Worm (Caenorhabditis elegans): ENCODE results near the gene crn-7.

DNA sequence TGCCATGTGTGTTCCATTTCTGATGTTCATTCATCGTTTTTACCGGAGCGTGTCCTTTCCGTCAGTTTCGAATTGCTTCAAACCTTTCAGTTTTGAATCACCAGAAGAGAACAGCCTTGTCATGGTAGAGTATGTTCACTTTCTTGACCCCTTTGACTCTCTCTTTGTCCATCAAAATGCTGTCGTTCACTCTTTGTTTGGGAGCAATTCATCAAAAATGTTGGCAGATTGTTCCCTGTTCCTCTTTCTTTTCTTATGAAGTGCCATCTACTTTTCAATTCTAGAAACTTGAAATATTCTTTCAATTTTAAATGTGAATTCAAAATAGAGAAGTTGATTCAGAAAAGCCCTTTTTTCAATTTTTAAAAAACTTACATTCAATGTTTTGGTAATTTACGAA, 13.0 kb downstream of the crn-7 start:
- TF ChIP-seq snpc-4 (tag; optimal IDR thresholded peaks at IDR 0.05), result no peak
- no peak for TF ChIP-seq mep-1 (tag; optimal IDR thresholded peaks at IDR 0.05)
- no peak for TF ChIP-seq nhr-237 (tag; optimal IDR thresholded peaks at IDR 0.05)
- TF ChIP-seq nhr-76 (tag; optimal IDR thresholded peaks at IDR 0.05), result no peak
- TF ChIP-seq mab-5 (tag; optimal IDR thresholded peaks at IDR 0.05), result no peak
- no peak for TF ChIP-seq pha-4 (tag; optimal IDR thresholded peaks at IDR 0.05)
